Fruit fly (Drosophila melanogaster) whole organism, prepupa: ENCODE measurements around the gene CG42764.

ENCODE experiments used
- Blimp-1 ChIP-seq: fragments of 200-800 bp; sonication (Bioruptor generic); optimal IDR thresholded peaks from 3 replicates; lab custom pipeline; 2017; ENCODE audit warnings: missing biosample characterization, missing genetic modification characterization, mild to moderate bottlenecking, moderate library complexity, missing genetic modification reagents
- CG10631 ChIP-seq: fragments of 200-800 bp; sonication (Bioruptor generic); optimal IDR thresholded peaks from 2 replicates; lab custom pipeline; 2016; ENCODE audit warnings: missing biosample characterization, missing genetic modification characterization
- CG10669 ChIP-seq: fragments of 200-800 bp; sonication (Bioruptor generic); optimal IDR thresholded peaks from 3 replicates; lab custom pipeline; 2018; ENCODE audit warnings: missing biosample characterization, mild to moderate bottlenecking, missing genetic modification characterization, moderate library complexity
- CG11294 ChIP-seq: fragments of 200-800 bp; sonication (Bioruptor generic); IDR thresholded peaks from 2 replicates; pipeline ENCODE4 v1.3.6; 2022; ENCODE audit warnings: missing biosample characterization, missing genetic modification characterization
- CG11762 ChIP-seq: fragments of 200-800 bp; sonication (Bioruptor generic); optimal IDR thresholded peaks from 3 replicates; lab custom pipeline; 2016; ENCODE audit warnings: missing biosample characterization, missing genetic modification characterization; ENCODE audit not compliant: insufficient read depth
- CG11902 ChIP-seq: fragments of 200-800 bp; sonication (Bioruptor generic); optimal IDR thresholded peaks from 3 replicates; lab custom pipeline; 2016; ENCODE audit warnings: missing biosample characterization, missing genetic modification characterization
- CG15336 ChIP-seq: fragments of 200-800 bp; sonication (Bioruptor generic); IDR thresholded peaks from 2 replicates; pipeline ENCODE4 v1.3.6; 2022; ENCODE audit warnings: missing biosample characterization, missing genetic modification characterization
- CG1621 ChIP-seq: fragments of 200-800 bp; sonication (Bioruptor generic); optimal IDR thresholded peaks from 3 replicates; lab custom pipeline; 2018; ENCODE audit warnings: missing biosample characterization, mild to moderate bottlenecking, missing genetic modification characterization
- CG3032 ChIP-seq: fragments of 200-800 bp; optimal IDR thresholded peaks from 2 replicates; lab custom pipeline; 2019; ENCODE audit warnings: missing biosample characterization, mild to moderate bottlenecking, missing genetic modification characterization, moderate library complexity
- CG31627 ChIP-seq: fragments of 200-800 bp; sonication (Bioruptor generic); optimal IDR thresholded peaks from 3 replicates; lab custom pipeline; 2016; ENCODE audit warnings: missing biosample characterization, missing genetic modification characterization
- CG32006 ChIP-seq: fragments of 200-800 bp; sonication (Bioruptor generic); optimal IDR thresholded peaks from 3 replicates; lab custom pipeline; 2017; ENCODE audit warnings: missing biosample characterization, mild to moderate bottlenecking, missing genetic modification characterization
- CG3919 ChIP-seq: fragments of 200-800 bp; sonication (Bioruptor generic); optimal IDR thresholded peaks from 3 replicates; lab custom pipeline; 2016; ENCODE audit warnings: missing biosample characterization, missing genetic modification characterization
- CG4318 ChIP-seq: fragments of 200-800 bp; sonication (Bioruptor generic); optimal IDR thresholded peaks from 3 replicates; lab custom pipeline; 2017; ENCODE audit warnings: missing biosample characterization, mild to moderate bottlenecking, missing genetic modification characterization
- CG6163 ChIP-seq: fragments of 200-800 bp; sonication (Bioruptor generic); IDR thresholded peaks from 3 replicates; pipeline ENCODE4 v1.3.6; 2022; ENCODE audit warnings: missing biosample characterization, missing genetic modification characterization
- CG6808 ChIP-seq: fragments of 200-800 bp; sonication (Bioruptor generic); optimal IDR thresholded peaks from 3 replicates; lab custom pipeline; 2017; ENCODE audit warnings: missing biosample characterization, missing genetic modification characterization, mild to moderate bottlenecking, moderate library complexity, missing genetic modification reagents
- CG8119 ChIP-seq: fragments of 200-800 bp; sonication (Bioruptor generic); IDR thresholded peaks from 3 replicates; pipeline ENCODE4 v1.3.6; 2022; ENCODE audit warnings: missing biosample characterization, missing genetic modification characterization
- CG8319 ChIP-seq: fragments of 200-800 bp; sonication (Bioruptor generic); optimal IDR thresholded peaks from 3 replicates; lab custom pipeline; 2016; ENCODE audit warnings: missing biosample characterization, missing genetic modification characterization
- CG8632 ChIP-seq: fragments of 200-800 bp; sonication (Bioruptor generic); optimal IDR thresholded peaks from 3 replicates; lab custom pipeline; 2016; ENCODE audit warnings: missing biosample characterization, missing genetic modification characterization
- CG9139 ChIP-seq: fragments of 200-800 bp; sonication (Bioruptor generic); optimal IDR thresholded peaks from 3 replicates; lab custom pipeline; 2017; ENCODE audit warnings: missing biosample characterization, mild to moderate bottlenecking, missing genetic modification characterization
- Eip75B ChIP-seq: fragments of 200-800 bp; sonication (Bioruptor generic); optimal IDR thresholded peaks from 3 replicates; lab custom pipeline; 2016; ENCODE audit warnings: missing biosample characterization, missing genetic modification characterization
- Eip78C ChIP-seq: fragments of 200-800 bp; sonication (Bioruptor generic); peaks from one replicate; lab custom pipeline; 2016; ENCODE audit warnings: missing biosample characterization, missing genetic modification characterization
- Ets21C ChIP-seq: fragments of 200-800 bp; sonication (Bioruptor generic); optimal IDR thresholded peaks from 3 replicates; lab custom pipeline; 2016; ENCODE audit warnings: missing biosample characterization, missing genetic modification characterization
- Ets96B ChIP-seq: fragments of 200-800 bp; optimal IDR thresholded peaks from 2 replicates; lab custom pipeline; 2019; ENCODE audit warnings: missing biosample characterization, mild to moderate bottlenecking, missing genetic modification characterization, moderate library complexity
- Gug ChIP-seq: fragments of 200-800 bp; sonication (Bioruptor generic); IDR thresholded peaks from 2 replicates; pipeline ENCODE4 v1.3.6; 2022; ENCODE audit warnings: missing biosample characterization, missing genetic modification characterization
- Hr39 ChIP-seq: fragments of 200-800 bp; sonication (Bioruptor generic); optimal IDR thresholded peaks from 2 replicates; lab custom pipeline; 2016; ENCODE audit warnings: missing biosample characterization, missing genetic modification characterization
- Hr4 ChIP-seq: fragments of 200-800 bp; sonication (Bioruptor generic); optimal IDR thresholded peaks from 3 replicates; lab custom pipeline; 2016; ENCODE audit warnings: missing biosample characterization, missing genetic modification characterization
- Met ChIP-seq: fragments of 200-800 bp; sonication (Bioruptor generic); optimal IDR thresholded peaks from 3 replicates; lab custom pipeline; 2016; ENCODE audit warnings: missing biosample characterization, missing genetic modification characterization
- OdsH ChIP-seq: fragments of 200-800 bp; sonication (Bioruptor generic); optimal IDR thresholded peaks from 3 replicates; lab custom pipeline; 2016; ENCODE audit warnings: missing biosample characterization, missing genetic modification characterization
- Smox ChIP-seq: fragments of 200-800 bp; sonication (Bioruptor generic); optimal IDR thresholded peaks from 3 replicates; lab custom pipeline; 2016; ENCODE audit warnings: missing biosample characterization, missing genetic modification characterization
- Sox102F ChIP-seq: fragments of 200-800 bp; sonication (Bioruptor generic); optimal IDR thresholded peaks from 2 replicates; lab custom pipeline; 2016; ENCODE audit warnings: missing biosample characterization, mild to moderate bottlenecking, missing genetic modification characterization
- Sox14 ChIP-seq: fragments of 200-800 bp; sonication (Bioruptor generic); optimal IDR thresholded peaks from 3 replicates; lab custom pipeline; 2016; ENCODE audit warnings: missing biosample characterization, missing genetic modification characterization
- Sox15 ChIP-seq: fragments of 200-800 bp; sonication (Bioruptor generic); optimal IDR thresholded peaks from 3 replicates; lab custom pipeline; 2016; ENCODE audit warnings: missing biosample characterization, missing genetic modification characterization
- acj6 ChIP-seq: fragments of 200-800 bp; sonication (Bioruptor generic); optimal IDR thresholded peaks from 3 replicates; lab custom pipeline; 2016; ENCODE audit warnings: missing biosample characterization, missing genetic modification characterization
- cyc ChIP-seq: fragments of 200-800 bp; sonication (Bioruptor generic); optimal IDR thresholded peaks from 3 replicates; lab custom pipeline; 2016; ENCODE audit warnings: missing biosample characterization, missing genetic modification characterization
- dac ChIP-seq: fragments of 200-800 bp; sonication (Bioruptor generic); optimal IDR thresholded peaks from 2 replicates; lab custom pipeline; 2017; ENCODE audit warnings: missing biosample characterization, mild to moderate bottlenecking, missing genetic modification characterization
- eg ChIP-seq: fragments of 200-800 bp; sonication (Bioruptor generic); IDR thresholded peaks from 3 replicates; pipeline ENCODE4 v1.3.6; 2022; ENCODE audit warnings: missing biosample characterization, missing genetic modification characterization
- esn ChIP-seq: fragments of 200-800 bp; sonication (Bioruptor generic); optimal IDR thresholded peaks from 2 replicates; lab custom pipeline; 2016; ENCODE audit warnings: missing biosample characterization, mild to moderate bottlenecking, missing genetic modification characterization, moderate library complexity
- fd59A ChIP-seq: fragments of 200-800 bp; sonication (Bioruptor generic); optimal IDR thresholded peaks from 2 replicates; lab custom pipeline; 2017; ENCODE audit warnings: missing biosample characterization, mild to moderate bottlenecking, missing genetic modification characterization, missing genetic modification reagents
- fd85E ChIP-seq: fragments of 200-800 bp; sonication (Bioruptor generic); optimal IDR thresholded peaks from 3 replicates; lab custom pipeline; 2016; ENCODE audit warnings: missing biosample characterization, missing genetic modification characterization
- fkh ChIP-seq: fragments of 200-800 bp; sonication (Bioruptor generic); optimal IDR thresholded peaks from 3 replicates; lab custom pipeline; 2017; ENCODE audit warnings: missing biosample characterization, mild to moderate bottlenecking, missing genetic modification characterization, moderate library complexity
- net ChIP-seq: fragments of 200-800 bp; sonication (Bioruptor generic); optimal IDR thresholded peaks from 3 replicates; lab custom pipeline; 2016; ENCODE audit warnings: missing biosample characterization, missing genetic modification characterization
- pdm3 ChIP-seq: fragments of 200-800 bp; sonication (Bioruptor generic); optimal IDR thresholded peaks from 3 replicates; lab custom pipeline; 2016; ENCODE audit warnings: missing biosample characterization, missing genetic modification characterization
- salr ChIP-seq, 2 experiments: fragments of 200-800 bp; sonication (Bioruptor generic); optimal IDR thresholded peaks; 3 replicates each; lab custom pipeline; 2016 to 2018; ENCODE audit warnings: missing biosample characterization in 2 of 2, missing genetic modification characterization in 2 of 2, mild to moderate bottlenecking in 1 of 2
- ss ChIP-seq, 2 experiments: fragments of 200-800 bp; sonication (Bioruptor generic); optimal IDR thresholded peaks; 2 replicates in 1 of 2; 3 replicates in 1 of 2; lab custom pipeline; 2017 to 2018; ENCODE audit warnings: mild to moderate bottlenecking in 2 of 2, missing biosample characterization in 2 of 2, missing genetic modification characterization in 2 of 2, moderate library complexity in 1 of 2
- svp ChIP-seq: fragments of 200-800 bp; sonication (Bioruptor generic); peaks from one replicate; lab custom pipeline; 2016; ENCODE audit warnings: missing biosample characterization, missing genetic modification characterization

Gene CG42764

dm6 chr3L:20473021-20473799, 7.4 kb upstream of the CG42764 start, which contains the start of the genes CG32428 and CG5969 (continued):
- TF ChIP-seq CG4318 (peak; percentile 68), Eip78C (GFP tag; lab: Kevin White, UChicago) (peak; percentile 78), fkh (GFP tag; lab: Kevin White, UChicago) (peak; percentile 61), CG1621 (tag; lab: Kevin White, UChicago) (peak; percentile 11), Smox (GFP tag; lab: Kevin White, UChicago) (peak; percentile 50), eg (GFP tag; lab: Robert Waterston, UW) (peak; percentile 90), OdsH (peak; percentile 71), acj6 (GFP tag; lab: Kevin White, UChicago) (peak; percentile 73), Sox15 (GFP tag; lab: Kevin White, UChicago) (peak; percentile 55), CG6808 (GFP tag; lab: Kevin White, UChicago) (peak; percentile 48), Sox14 (GFP tag; lab: Kevin White, UChicago) (peak; percentile 64), CG3919 (GFP tag; lab: Kevin White, UChicago) (peak; percentile 74), CG6163 (GFP tag; lab: Robert Waterston, UW) (peak; percentile 88), CG15336 (GFP tag; lab: Robert Waterston, UW) (peak; percentile 83), Blimp-1 (GFP tag; lab: Kevin White, UChicago) (peak; percentile 46), Hr39 (GFP tag; lab: Kevin White, UChicago) (peak; percentile 51), Met (GFP tag; lab: Kevin White, UChicago) (peak; percentile 47), Ets96B (peak; percentile 75), cyc (peak; percentile 53), dac (GFP tag; lab: Kevin White, UChicago) (peak; percentile 16), Eip75B (GFP tag; lab: Kevin White, UChicago) (peak; percentile 45), esn (GFP tag; lab: Kevin White, UChicago) (peak; percentile 62), CG8319 (GFP tag; lab: Kevin White, UChicago) (peak; percentile 28)

dm6 chr3L:20472607-20473006, 6.8 kb upstream of the CG42764 start:
- no peak for TF ChIP-seq Ets21C
- TF ChIP-seq Hr39 (GFP tag; lab: Kevin White, UChicago), result no peak
- no peak for TF ChIP-seq svp (GFP tag; lab: Kevin White, UChicago)
- no peak for TF ChIP-seq CG32006 (GFP tag; lab: Kevin White, UChicago)
- no peak for TF ChIP-seq Blimp-1 (GFP tag; lab: Kevin White, UChicago)
- no peak for TF ChIP-seq Hr4 (GFP tag; lab: Kevin White, UChicago)
- TF ChIP-seq ss (GFP tag; optimal IDR thresholded peaks at IDR 0.05; lab: Kevin White, UChicago), result no peak
- no peak for TF ChIP-seq CG9139
- no peak for TF ChIP-seq net (GFP tag; lab: Kevin White, UChicago)
- TF ChIP-seq Sox14 (GFP tag; lab: Kevin White, UChicago), result no peak

dm6 chr3L:20471499-20472313, 5.9 kb upstream of the CG42764 start:
- TF ChIP-seq CG15336 (GFP tag; lab: Robert Waterston, UW) (peak; percentile 65), fkh (GFP tag; lab: Kevin White, UChicago) (peak; percentile 96), Sox15 (GFP tag; lab: Kevin White, UChicago) (no peak), salr (GFP tag; optimal IDR thresholded peaks at IDR 0.05; lab: Kevin White, UChicago) (no peak), CG10669 (GFP tag; lab: Kevin White, UChicago) (peak; percentile 16), pdm3 (peak; percentile 18), CG11294 (GFP tag; lab: Robert Waterston, UW) (no peak; the same call in 1 of the 2 replicates), CG1621 (tag; lab: Kevin White, UChicago) (no peak), CG8632 (no peak), CG8119 (GFP tag; lab: Robert Waterston, UW) (peak; percentile 34; the same call in 2 of the 3 replicates), Gug (GFP tag; lab: Robert Waterston, UW) (no peak), CG3032 (tag; lab: Kevin White, UChicago) (peak; percentile 49), CG11762 (GFP tag; lab: Kevin White, UChicago) (peak; percentile 0), Sox102F (no peak), CG31627 (GFP tag; lab: Kevin White, UChicago) (no peak), CG11902 (no peak), CG10631 (GFP tag; lab: Kevin White, UChicago) (peak; percentile 12), fd59A (no peak), fd85E (no peak), CG4318 (no peak), Eip75B (GFP tag; lab: Kevin White, UChicago) (no peak)
